Fruit fly (Drosophila melanogaster) whole organism, adult: ENCODE measurements around the gene Os-C.

Experiments
- CG33017 ChIP-seq: fragments of 200-800 bp; sonication (Bioruptor generic); optimal IDR thresholded peaks from 2 replicates; lab custom pipeline; 2018; ENCODE audit warnings: missing biosample characterization, mild to moderate bottlenecking, missing genetic modification characterization, moderate library complexity
- CG5204 ChIP-seq: fragments of 200-800 bp; sonication (Bioruptor generic); optimal IDR thresholded peaks from 2 replicates; lab custom pipeline; 2016; ENCODE audit warnings: missing biosample characterization, missing genetic modification characterization
- cic ChIP-seq: fragments of 200-800 bp; sonication (Bioruptor generic); optimal IDR thresholded peaks from 2 replicates; lab custom pipeline; 2017; ENCODE audit warnings: missing biosample characterization, mild to moderate bottlenecking, missing genetic modification characterization, moderate library complexity

- no peak for TF ChIP-seq CG33017
- TF ChIP-seq CG5204 (GFP tag; lab: Kevin White, UChicago) = no peak
- TF ChIP-seq cic (GFP tag; lab: Kevin White, UChicago) = no peak
Observed at dm6 chr3R:7990257-7990656, 11.5 kb downstream of the Os-C start.
